Fruit fly (Drosophila melanogaster): Measurements from ENCODE around the gene Ugt35B1.

dm6 chr3R:11199227-11199835, 29.3 kb upstream of the Ugt35B1 start:
- TF ChIP-seq Sin3A (optimal IDR thresholded peaks at IDR 0.05) (no peak), Myc (optimal IDR thresholded peaks at IDR 0.05) (no peak), psq (optimal IDR thresholded peaks at IDR 0.05) (no peak), h (optimal IDR thresholded peaks at IDR 0.05) (no peak), insv (optimal IDR thresholded peaks at IDR 0.05) (no peak)
